Fruit fly (Drosophila melanogaster): Measurements from ENCODE around the gene CG14218.

CG14218 gene

DNA sequence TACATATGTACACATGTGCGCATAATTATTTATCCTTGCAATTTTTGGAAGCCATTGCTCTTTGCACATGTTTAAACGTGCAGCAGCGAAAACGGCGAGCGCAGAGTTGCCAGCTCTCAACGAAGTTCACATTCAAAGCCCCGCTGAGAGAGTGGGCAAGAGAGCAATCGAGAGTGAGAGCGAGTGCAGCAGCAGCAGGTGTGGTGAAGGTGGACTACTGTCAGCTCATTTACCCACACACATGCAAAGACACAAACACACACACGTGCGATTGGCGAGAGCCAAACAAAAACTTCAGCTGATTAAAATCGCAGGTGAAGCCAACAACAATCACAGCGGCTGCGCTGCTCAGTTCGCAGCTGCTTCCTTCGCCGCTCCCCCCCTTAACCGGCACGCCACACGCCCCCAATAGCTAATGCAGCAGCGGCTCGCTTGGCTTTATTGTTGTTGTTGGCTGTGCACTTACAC, 49.6 kb upstream of the CG14218 start (continued):
- TF ChIP-seq Vsx1 (GFP tag; optimal IDR thresholded peaks at IDR 0.05) (no peak), chinmo (GFP tag; IDR thresholded peaks at IDR 0.05; ENCODE audit: partially characterized antibody) (peak; percentile 98), CG4360 (GFP tag; IDR thresholded peaks at IDR 0.05) (peak; percentile 83), CG3163 (GFP tag; optimal IDR thresholded peaks at IDR 0.05) (no peak), CG15696 (tag; optimal IDR thresholded peaks at IDR 0.05) (no peak), CG11695 (GFP tag; IDR thresholded peaks at IDR 0.05) (peak; percentile 64; the same call in 1 of the 3 replicates), Oaz (GFP tag; IDR thresholded peaks at IDR 0.05) (no peak), mam (GFP tag; optimal IDR thresholded peaks at IDR 0.05) (no peak), Awh (GFP tag; IDR thresholded peaks at IDR 0.05) (no peak), gsb-n (tag; optimal IDR thresholded peaks at IDR 0.05) (no peak), Atf3 (GFP tag; optimal IDR thresholded peaks at IDR 0.05) (no peak), H2.0 (GFP tag; IDR thresholded peaks at IDR 0.05) (no peak), E2f2 (GFP tag; IDR thresholded peaks at IDR 0.05) (no peak), fru (optimal IDR thresholded peaks at IDR 0.05) (no peak), CG30431 (GFP tag; optimal IDR thresholded peaks at IDR 0.05) (no peak), luna (GFP tag; optimal IDR thresholded peaks at IDR 0.05) (no peak), CG12391 (tag; optimal IDR thresholded peaks at IDR 0.05) (no peak), HLHmδ (GFP tag; optimal IDR thresholded peaks at IDR 0.05) (peak; percentile 57), CG6272 (GFP tag; IDR thresholded peaks at IDR 0.05) (no peak), CG33557 (GFP tag; optimal IDR thresholded peaks at IDR 0.05) (no peak), crol (GFP tag; IDR thresholded peaks at IDR 0.05) (peak; percentile 91), Dip2 (GFP tag; IDR thresholded peaks at IDR 0.05) (no peak), NC2β (GFP tag; optimal IDR thresholded peaks at IDR 0.05) (no peak), CG11560 (tag; IDR thresholded peaks at IDR 0.05) (no peak), CG2875 (GFP tag; optimal IDR thresholded peaks at IDR 0.05) (no peak), Mes4 (GFP tag; optimal IDR thresholded peaks at IDR 0.05) (no peak), sd (tag; optimal IDR thresholded peaks at IDR 0.05) (no peak), knrl (GFP tag; IDR thresholded peaks at IDR 0.05; ENCODE audit: partially characterized antibody) (no peak), ftz-f1 (GFP tag; optimal IDR thresholded peaks at IDR 0.05) (peak; percentile 25)

DNA sequence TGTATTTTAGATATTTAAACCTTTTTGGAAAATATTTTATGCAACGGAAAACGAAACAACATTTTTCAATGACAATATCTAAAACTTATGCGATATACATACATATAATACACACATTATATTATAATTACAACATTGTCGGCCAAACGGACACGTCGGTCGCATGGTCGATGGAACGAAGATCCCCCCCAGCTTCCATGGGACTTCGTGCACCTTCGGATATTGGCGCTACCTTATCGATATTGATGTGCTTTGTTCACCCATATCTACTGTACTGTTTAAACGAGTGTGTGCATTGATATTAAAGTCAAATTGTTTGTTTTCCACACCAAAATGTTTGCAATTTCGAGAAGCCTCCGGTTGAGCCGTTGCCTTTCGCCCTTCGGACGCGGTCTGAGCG, 43.6 kb upstream of the CG14218 start, which contains the start of gene CG14212:
Gene CG14212, plus strand, starts transcription at position 301 of the 400 bp plus-strand sequence.
- TF ChIP-seq oc (tag; optimal IDR thresholded peaks at IDR 0.05) = no peak

DNA sequence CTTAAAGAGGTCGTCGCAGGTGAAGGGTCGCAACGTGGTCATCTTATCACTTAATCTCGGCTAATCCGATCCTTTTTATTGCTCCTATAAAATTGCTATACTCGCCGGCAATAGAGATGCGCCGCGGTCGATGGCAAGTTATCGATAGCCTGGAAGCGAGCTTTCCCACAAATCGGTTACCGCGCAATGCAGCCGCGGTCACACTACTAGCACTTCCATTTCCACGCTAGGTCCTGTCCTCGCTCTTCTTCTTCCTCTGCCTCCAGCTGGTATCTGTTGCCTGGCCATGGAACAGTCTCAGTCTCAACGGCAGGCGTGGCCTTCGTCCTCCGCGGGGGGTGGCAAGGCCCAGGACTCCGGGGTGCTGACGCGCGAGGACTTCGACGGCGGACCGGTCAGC, 41.1 kb upstream of the CG14218 start, which contains the start of the genes Naa20A and MKP-4:
Gene Naa20A, minus strand, starts transcription at position 151 of the 400 bp plus-strand sequence.
Gene MKP-4, plus strand, starts transcription at position 191 of the 400 bp plus-strand sequence.
- TF ChIP-seq Kr (GFP tag; optimal IDR thresholded peaks at IDR 0.05) = no peak
- no peak for TF ChIP-seq CG10147 (GFP tag; optimal IDR thresholded peaks at IDR 0.05)
- TF ChIP-seq CG4854 (GFP tag; optimal IDR thresholded peaks at IDR 0.05) = no peak
- TF ChIP-seq CG11247 (GFP tag; IDR thresholded peaks at IDR 0.05) = no peak
- no peak for TF ChIP-seq z (GFP tag; IDR thresholded peaks at IDR 0.05)
- no peak for TF ChIP-seq kah (GFP tag; optimal IDR thresholded peaks at IDR 0.05)
- TF ChIP-seq CG13894 (tag; optimal IDR thresholded peaks at IDR 0.05) = no peak
- no peak for TF ChIP-seq br (optimal IDR thresholded peaks at IDR 0.05)
- TF ChIP-seq ind (GFP tag; optimal IDR thresholded peaks at IDR 0.05) = no peak
- no peak for TF ChIP-seq CG10209 (GFP tag; optimal IDR thresholded peaks at IDR 0.05)
- no peak for TF ChIP-seq sisA (GFP tag; IDR thresholded peaks at IDR 0.05)
- peak; percentile 96 for TF ChIP-seq CG17802 (tag; optimal IDR thresholded peaks at IDR 0.05)
- no peak for TF ChIP-seq Aef1 (GFP tag; IDR thresholded peaks at IDR 0.05)
- no peak for TF ChIP-seq gt (GFP tag; IDR thresholded peaks at IDR 0.05)
- no peak for TF ChIP-seq D19A (tag; optimal IDR thresholded peaks at IDR 0.05)
- no peak for TF ChIP-seq lbe (GFP tag; optimal IDR thresholded peaks at IDR 0.05)
- no peak for TF ChIP-seq lmd (GFP tag; IDR thresholded peaks at IDR 0.05)
- peak; percentile 5 for TF ChIP-seq Fer1 (GFP tag; optimal IDR thresholded peaks at IDR 0.05)
- 0 out of 2 replicates have a peak, but pooled peaks have one; percentile 30 for TF ChIP-seq nerfin-2 (GFP tag; IDR thresholded peaks at IDR 0.05; ENCODE audit: partially characterized antibody)
- no peak for TF ChIP-seq Spps (tag; optimal IDR thresholded peaks at IDR 0.05)
- no peak for TF ChIP-seq H2.0 (GFP tag; IDR thresholded peaks at IDR 0.05)
- no peak for TF ChIP-seq Nf-YC (tag; optimal IDR thresholded peaks at IDR 0.05)
- TF ChIP-seq Deaf1 (tag; optimal IDR thresholded peaks at IDR 0.05) = no peak

All from whole organism, embryonic.